Worm (Caenorhabditis elegans): Measurements from ENCODE around the gene F07A11.4.
A peak's percentile ranks its signal among the peaks of the same experiment; 100 is the strongest.

F07A11.4 gene

ce11 chrII:11566970-11567711, 33.7 kb upstream of the F07A11.4 start, which contains the start of gene F54D5.5 (continued):
- TF ChIP-seq che-1 (tag; optimal IDR thresholded peaks at IDR 0.05) (no peak), T23F11.4 (GFP tag; optimal IDR thresholded peaks at IDR 0.05) (no peak), pat-9 (tag; optimal IDR thresholded peaks at IDR 0.05) (no peak), fkh-6 (tag; optimal IDR thresholded peaks at IDR 0.05) (no peak), pha-2 (tag; optimal IDR thresholded peaks at IDR 0.05) (no peak), hlh-15 (tag; optimal IDR thresholded peaks at IDR 0.05) (no peak), ceh-22 (tag; optimal IDR thresholded peaks at IDR 0.05) (no peak), odd-2 (tag; optimal IDR thresholded peaks at IDR 0.05) (no peak), C38D4.7 (GFP tag; optimal IDR thresholded peaks at IDR 0.05) (no peak), ceh-48 (tag; optimal IDR thresholded peaks at IDR 0.05) (no peak), ceh-24 (tag; optimal IDR thresholded peaks at IDR 0.05) (no peak), mec-3 (tag; optimal IDR thresholded peaks at IDR 0.05; ENCODE audit: borderline replicate concordance) (no peak), unc-42 (tag; optimal IDR thresholded peaks at IDR 0.05) (peak; percentile 87), nfya-1 (tag; optimal IDR thresholded peaks at IDR 0.05) (peak; percentile 82), zip-5 (tag; optimal IDR thresholded peaks at IDR 0.05) (no peak), ceh-45 (GFP tag; IDR thresholded peaks at IDR 0.05) (no peak), tbx-7 (tag; optimal IDR thresholded peaks at IDR 0.05) (peak; percentile 9), sox-2 (GFP tag; IDR thresholded peaks at IDR 0.05) (no peak; the same call in 1 of the 2 replicates), ceh-18 (tag; optimal IDR thresholded peaks at IDR 0.05) (no peak), ceh-6 (GFP tag; optimal IDR thresholded peaks at IDR 0.05) (no peak), ceh-34 (tag; optimal IDR thresholded peaks at IDR 0.05) (peak; percentile 68), hlh-30 (tag; optimal IDR thresholded peaks at IDR 0.05; ENCODE audit: insufficient read depth) (peak; percentile 59), pag-3 (tag; optimal IDR thresholded peaks at IDR 0.05; ENCODE audit: borderline replicate concordance) (no peak), F13H6.1 (tag; optimal IDR thresholded peaks at IDR 0.05) (no peak)

ce11 chrII:11568670-11569069, 32.1 kb upstream of the F07A11.4 start:
- TF ChIP-seq elt-2 (tag; optimal IDR thresholded peaks at IDR 0.05) (no peak), pha-4 (tag; optimal IDR thresholded peaks at IDR 0.05) (no peak), hlh-6 (tag; optimal IDR thresholded peaks at IDR 0.05) (no peak), sdc-2 (tag; optimal IDR thresholded peaks at IDR 0.05) (no peak), ceh-48 (tag; optimal IDR thresholded peaks at IDR 0.05) (no peak)

ce11 chrII:11569213-11569868, 31.5 kb upstream of the F07A11.4 start, which contains the start of the genes F54D5.23 and F54D5.4:
F54D5.23 (minus strand) TSS chrII:11569287.
F54D5.4 (plus strand) TSS chrII:11569818.
- TF ChIP-seq unc-55 (GFP tag; optimal IDR thresholded peaks at IDR 0.05): no peak
- TF ChIP-seq elt-4 (tag; optimal IDR thresholded peaks at IDR 0.05): no peak
- TF ChIP-seq T23F11.4 (GFP tag; optimal IDR thresholded peaks at IDR 0.05): no peak
- TF ChIP-seq fkh-10 (GFP tag; optimal IDR thresholded peaks at IDR 0.05): no peak
- no peak for TF ChIP-seq ets-4 (tag; optimal IDR thresholded peaks at IDR 0.05)
- TF ChIP-seq C08G9.2 (tag; optimal IDR thresholded peaks at IDR 0.05): no peak
- TF ChIP-seq ceh-30 (tag; optimal IDR thresholded peaks at IDR 0.05): no peak
- no peak for TF ChIP-seq ttx-3 (tag; optimal IDR thresholded peaks at IDR 0.05)
